Worm (Caenorhabditis elegans) whole organism, L4 larva: ENCODE results near the gene snf-7.

ENCODE experiments used
- aly-2 ChIP-seq: sonication (generic microtip); optimal IDR thresholded peaks from 2 replicates; lab custom pipeline; 2018; ENCODE audit warnings: missing biosample characterization, missing genetic modification characterization
- ceh-82 ChIP-seq: sonication (generic microtip); optimal IDR thresholded peaks from 2 replicates; lab custom pipeline; 2017; ENCODE audit warnings: missing biosample characterization, missing genetic modification characterization
- fkh-10 ChIP-seq: fragments of 150-350 bp; optimal IDR thresholded peaks from 2 replicates; lab custom pipeline; 2014; ENCODE audit warnings: missing biosample characterization, missing genetic modification reagents, missing genetic modification characterization
- fos-1 ChIP-seq: fragments of 150-350 bp; optimal IDR thresholded peaks from 2 replicates; lab custom pipeline; 2014; ENCODE audit warnings: missing biosample characterization, missing genetic modification characterization
- hlh-11 ChIP-seq: fragments of 200-800 bp; sonication (Bioruptor generic); optimal IDR thresholded peaks from 2 replicates; lab custom pipeline; 2018; ENCODE audit warnings: mild to moderate bottlenecking, missing genetic modification characterization, missing compliant biosample characterization
- lin-1 ChIP-seq: fragments of 200-800 bp; sonication (Bioruptor generic); IDR thresholded peaks from 2 replicates; pipeline ENCODE4 v1.3.6; 2022; ENCODE audit warnings: missing genetic modification reagents, missing genetic modification characterization, missing compliant biosample characterization
- lin-13 ChIP-seq: fragments of 150-350 bp; optimal IDR thresholded peaks from 2 replicates; lab custom pipeline; 2014; ENCODE audit warnings: missing biosample characterization, missing genetic modification reagents, missing genetic modification characterization
- nhr-102 ChIP-seq: sonication (generic microtip); optimal IDR thresholded peaks from 2 replicates; lab custom pipeline; 2016; ENCODE audit warnings: mild to moderate bottlenecking, missing genetic modification characterization, moderate library complexity, missing compliant biosample characterization
- unc-130 ChIP-seq: sonication (generic microtip); optimal IDR thresholded peaks from 2 replicates; lab custom pipeline; 2016; ENCODE audit warnings: missing genetic modification reagents, missing genetic modification characterization, missing compliant biosample characterization
- unc-62 ChIP-seq, 3 experiments: fragments of 150-350 bp in 1 of 3; sonication (generic microtip); optimal IDR thresholded peaks in 2 of 3; peaks in 1 of 3; 1 replicate in 1 of 3; 2 replicates in 2 of 3; lab custom pipeline; 2014 to 2017; ENCODE audit warnings: missing biosample characterization in 3 of 3, missing genetic modification characterization in 3 of 3, missing genetic modification reagents in 3 of 3, missing genotype in 1 of 3
- zag-1 ChIP-seq: fragments of 150-350 bp; optimal IDR thresholded peaks from 2 replicates; lab custom pipeline; 2014; ENCODE audit warnings: missing biosample characterization, missing genetic modification characterization

ce11 chrIII:13049956-13050355 lies 44.7 kb downstream of the snf-7 start:
- TF ChIP-seq zag-1 (no peak), nhr-102 (tag; lab: Kevin White, UChicago) (no peak), lin-13 (GFP tag; lab: Kevin White, UChicago) (no peak), lin-1 (no peak), hlh-11 (tag; lab: Kevin White, UChicago) (no peak), fkh-10 (GFP tag; lab: Kevin White, UChicago) (no peak), unc-130 (no peak), ceh-82 (no peak), unc-62 (GFP tag; optimal IDR thresholded peaks at IDR 0.05 in 1 of 2; lab: Kevin White, UChicago) (peak in 1 of 2 experiments; percentile 94), unc-62 (tag; optimal IDR thresholded peaks at IDR 0.05; lab: Kevin White, UChicago) (no peak), aly-2 (tag; lab: Kevin White, UChicago) (no peak), fos-1 (no peak)
